Worm (Caenorhabditis elegans) whole organism, L2 larva: ENCODE measurements around the gene eif-2Bgamma.

Experiments
- C34F6.9 ChIP-seq: fragments of 150-350 bp; optimal IDR thresholded peaks from 2 replicates; lab custom pipeline; 2014; ENCODE audit warnings: missing biosample characterization, missing genetic modification characterization
- F13H6.1 ChIP-seq: sonication (generic microtip); optimal IDR thresholded peaks from 2 replicates; lab custom pipeline; 2016; ENCODE audit warnings: missing genetic modification characterization, missing compliant biosample characterization
- R02D3.7 ChIP-seq: fragments of 150-350 bp; optimal IDR thresholded peaks from 2 replicates; lab custom pipeline; 2014; ENCODE audit warnings: missing biosample characterization, missing genetic modification characterization
- Y55F3AM.14 ChIP-seq: fragments of 200-800 bp; sonication (Bioruptor generic); optimal IDR thresholded peaks from 2 replicates; lab custom pipeline; 2018; ENCODE audit warnings: mild to moderate bottlenecking, missing genetic modification characterization, missing compliant biosample characterization
- ZK546.5 ChIP-seq: sonication (generic microtip); optimal IDR thresholded peaks from 2 replicates; lab custom pipeline; 2017; ENCODE audit warnings: missing biosample characterization, missing genetic modification characterization
- alr-1 ChIP-seq: fragments of 150-350 bp; optimal IDR thresholded peaks from 2 replicates; lab custom pipeline; 2014; ENCODE audit warnings: missing biosample characterization, missing genetic modification characterization
- aly-2 ChIP-seq: fragments of 150-350 bp; optimal IDR thresholded peaks from 2 replicates; lab custom pipeline; 2014; ENCODE audit warnings: missing biosample characterization, missing genetic modification characterization
- ama-1 ChIP-seq: fragments of 150-350 bp; optimal IDR thresholded peaks from 2 replicates; lab custom pipeline; 2018; ENCODE audit warnings: inconsistent platforms
- blmp-1 ChIP-seq: sonication (generic microtip); optimal IDR thresholded peaks from 2 replicates; lab custom pipeline; 2017; ENCODE audit warnings: missing genetic modification characterization, mild to moderate bottlenecking, missing compliant biosample characterization, antibody characterized with exemption, moderate library complexity; ENCODE audit not compliant: insufficient read depth
- ceh-16 ChIP-seq: fragments of 150-350 bp; optimal IDR thresholded peaks from 2 replicates; lab custom pipeline; 2014; ENCODE audit warnings: missing biosample characterization, missing genetic modification characterization
- ceh-82 ChIP-seq: fragments of 150-350 bp; optimal IDR thresholded peaks from 2 replicates; lab custom pipeline; 2014; ENCODE audit warnings: missing biosample characterization, missing genetic modification characterization
- crh-2 ChIP-seq: sonication (generic microtip); optimal IDR thresholded peaks from 2 replicates; lab custom pipeline; 2017; ENCODE audit warnings: missing biosample characterization, missing genetic modification characterization
- dmd-4 ChIP-seq: sonication (generic microtip); optimal IDR thresholded peaks from 2 replicates; lab custom pipeline; 2017; ENCODE audit warnings: missing biosample characterization, missing genetic modification characterization
- egl-27 ChIP-seq: sonication (generic microtip); optimal IDR thresholded peaks from 3 replicates; lab custom pipeline; 2017; ENCODE audit warnings: missing biosample characterization, missing genetic modification reagents, missing genetic modification characterization
- elt-1 ChIP-seq: fragments of 150-350 bp; optimal IDR thresholded peaks from 2 replicates; lab custom pipeline; 2014; ENCODE audit warnings: missing biosample characterization, missing genetic modification characterization
- elt-3 ChIP-seq: sonication (generic microtip); optimal IDR thresholded peaks from 2 replicates; lab custom pipeline; 2017; ENCODE audit warnings: missing biosample characterization, missing genetic modification characterization
- fos-1 ChIP-seq: fragments of 150-350 bp; optimal IDR thresholded peaks from 2 replicates; lab custom pipeline; 2014; ENCODE audit warnings: missing biosample characterization, missing genetic modification characterization
- gmeb-1 ChIP-seq: fragments of 150-350 bp; optimal IDR thresholded peaks from 2 replicates; lab custom pipeline; 2014; ENCODE audit warnings: missing biosample characterization, missing genetic modification characterization
- lin-11 ChIP-seq: fragments of 150-350 bp; sonication (generic microtip); optimal IDR thresholded peaks from 2 replicates; lab custom pipeline; 2014; ENCODE audit warnings: missing biosample characterization, missing genetic modification characterization, inconsistent platforms, mixed read lengths
- lin-13 ChIP-seq: fragments of 150-350 bp; optimal IDR thresholded peaks from 2 replicates; lab custom pipeline; 2014; ENCODE audit warnings: missing biosample characterization, missing genetic modification reagents, missing genetic modification characterization
- lin-39 ChIP-seq: fragments of 150-350 bp; optimal IDR thresholded peaks from 2 replicates; lab custom pipeline; 2014; ENCODE audit warnings: missing biosample characterization, missing genetic modification reagents, missing genetic modification characterization
- lsy-2 ChIP-seq, 2 experiments: fragments of 150-350 bp in 1 of 2; sonication (generic microtip) in 1 of 2; optimal IDR thresholded peaks; 2 replicates each; lab custom pipeline; 2014 to 2017; ENCODE audit warnings: missing biosample characterization in 2 of 2, missing genetic modification characterization in 2 of 2
- mab-5 ChIP-seq: fragments of 150-350 bp; optimal IDR thresholded peaks from 2 replicates; lab custom pipeline; 2014; ENCODE audit warnings: missing biosample characterization, missing genetic modification characterization
- mbf-1 ChIP-seq: sonication (generic microtip); optimal IDR thresholded peaks from 2 replicates; lab custom pipeline; 2017; ENCODE audit warnings: missing biosample characterization, missing genetic modification characterization
- mdl-1 ChIP-seq, 2 experiments: fragments of 150-350 bp in 1 of 2; sonication (generic microtip) in 1 of 2; optimal IDR thresholded peaks; 2 replicates each; lab custom pipeline; 2017; ENCODE audit warnings: missing biosample characterization in 2 of 2, missing genetic modification characterization in 2 of 2
- nhr-10 ChIP-seq: sonication (generic microtip); optimal IDR thresholded peaks from 2 replicates; lab custom pipeline; 2017; ENCODE audit warnings: missing biosample characterization, missing genetic modification characterization
- nhr-11 ChIP-seq: fragments of 150-350 bp; optimal IDR thresholded peaks from 2 replicates; lab custom pipeline; 2014; ENCODE audit warnings: missing biosample characterization, missing genetic modification characterization
- nhr-12 ChIP-seq: fragments of 150-350 bp; optimal IDR thresholded peaks from 2 replicates; lab custom pipeline; 2014; ENCODE audit warnings: missing biosample characterization, missing genetic modification characterization
- nhr-129 ChIP-seq: fragments of 150-350 bp; optimal IDR thresholded peaks from 2 replicates; lab custom pipeline; 2014; ENCODE audit warnings: missing biosample characterization, missing genetic modification characterization
- nhr-21 ChIP-seq: fragments of 150-350 bp; optimal IDR thresholded peaks from 2 replicates; lab custom pipeline; 2014; ENCODE audit warnings: missing biosample characterization, missing genetic modification characterization
- nhr-23 ChIP-seq: fragments of 150-350 bp; optimal IDR thresholded peaks from 2 replicates; lab custom pipeline; 2014; ENCODE audit warnings: missing biosample characterization, missing genetic modification reagents, missing genetic modification characterization
- nhr-237 ChIP-seq: fragments of 150-350 bp; optimal IDR thresholded peaks from 2 replicates; lab custom pipeline; 2014; ENCODE audit warnings: missing biosample characterization, missing genetic modification characterization
- nhr-25 ChIP-seq: fragments of 150-350 bp; sonication (generic microtip); optimal IDR thresholded peaks from 3 replicates; lab custom pipeline; 2014; ENCODE audit warnings: missing biosample characterization, missing genetic modification characterization
- nhr-6 ChIP-seq: fragments of 150-350 bp; optimal IDR thresholded peaks from 2 replicates; lab custom pipeline; 2014; ENCODE audit warnings: missing biosample characterization, missing genetic modification characterization
- nhr-77 ChIP-seq: fragments of 150-350 bp; optimal IDR thresholded peaks from 2 replicates; lab custom pipeline; 2014; ENCODE audit warnings: missing biosample characterization, missing genetic modification characterization
- peb-1 ChIP-seq: fragments of 150-350 bp; optimal IDR thresholded peaks from 2 replicates; lab custom pipeline; 2014; ENCODE audit warnings: missing biosample characterization, missing genetic modification characterization
- sem-4 ChIP-seq: fragments of 150-350 bp; optimal IDR thresholded peaks from 2 replicates; lab custom pipeline; 2014; ENCODE audit warnings: missing biosample characterization, missing genetic modification reagents, missing genetic modification characterization
- skn-1 ChIP-seq: sonication (generic microtip); optimal IDR thresholded peaks from 2 replicates; lab custom pipeline; 2017; ENCODE audit warnings: missing biosample characterization, missing genetic modification characterization
- sma-3 ChIP-seq: sonication (generic microtip); optimal IDR thresholded peaks from 2 replicates; lab custom pipeline; 2016; ENCODE audit warnings: missing genetic modification reagents, missing genetic modification characterization, missing compliant biosample characterization
- sma-9 ChIP-seq, 2 experiments: fragments of 150-350 bp in 1 of 2; sonication (generic microtip) in 1 of 2; optimal IDR thresholded peaks; 2 replicates each; lab custom pipeline; 2014 to 2016; ENCODE audit warnings: missing genetic modification characterization in 2 of 2, mild to moderate bottlenecking in 1 of 2, missing biosample characterization in 1 of 2, missing compliant biosample characterization in 1 of 2, missing genetic modification reagents in 1 of 2, moderate library complexity in 1 of 2
- snpc-4 ChIP-seq: fragments of 150-350 bp; optimal IDR thresholded peaks from 2 replicates; lab custom pipeline; 2014; ENCODE audit warnings: missing biosample characterization, missing genetic modification characterization
- unc-39 ChIP-seq: fragments of 150-350 bp; optimal IDR thresholded peaks from 2 replicates; lab custom pipeline; 2014; ENCODE audit warnings: missing biosample characterization, missing genetic modification characterization
- unc-55 ChIP-seq: fragments of 150-350 bp; sonication (generic microtip); optimal IDR thresholded peaks from 3 replicates; lab custom pipeline; 2014; ENCODE audit warnings: missing biosample characterization, missing genetic modification reagents, missing genetic modification characterization
- unc-62 ChIP-seq: fragments of 150-350 bp; optimal IDR thresholded peaks from 2 replicates; lab custom pipeline; 2014; ENCODE audit warnings: missing biosample characterization, missing genetic modification reagents, missing genetic modification characterization
- zag-1 ChIP-seq: fragments of 150-350 bp; optimal IDR thresholded peaks from 2 replicates; lab custom pipeline; 2014; ENCODE audit warnings: missing biosample characterization, missing genetic modification characterization
- ztf-1 ChIP-seq: fragments of 200-800 bp; sonication (Bioruptor generic); conservative IDR thresholded peaks from 2 replicates; pipeline ENCODE4 v1.3.6; 2022; ENCODE audit warnings: missing genetic modification characterization, missing compliant biosample characterization
- ztf-11 ChIP-seq: sonication (generic microtip); optimal IDR thresholded peaks from 2 replicates; lab custom pipeline; 2017; ENCODE audit warnings: missing biosample characterization, missing genetic modification characterization
- ztf-4 ChIP-seq: fragments of 150-350 bp; optimal IDR thresholded peaks from 2 replicates; lab custom pipeline; 2014; ENCODE audit warnings: missing biosample characterization, missing genetic modification characterization

eif-2Bgamma gene

ce11 chrII:6992949-6993348 is 25.5 kb upstream of the eif-2Bgamma start:
- TF ChIP-seq lin-11 (tag; lab: Kevin White, UChicago) (peak; percentile 42), nhr-25 (tag; lab: Kevin White, UChicago) (no peak), lin-13 (GFP tag; lab: Kevin White, UChicago) (peak; percentile 34), ceh-16 (tag; lab: Kevin White, UChicago) (no peak), ztf-11 (no peak), alr-1 (no peak), ztf-4 (tag; lab: Kevin White, UChicago) (peak; percentile 40), nhr-6 (tag; lab: Kevin White, UChicago) (no peak), ceh-82 (tag; lab: Kevin White, UChicago) (no peak), sem-4 (tag; lab: Kevin White, UChicago) (no peak), lin-39 (no peak), sma-3 (no peak), mab-5 (tag; lab: Kevin White, UChicago) (peak; percentile 24), ztf-1 (GFP tag; lab: Robert Waterston, UW) (no peak), mbf-1 (no peak), unc-62 (GFP tag; lab: Kevin White, UChicago) (peak; percentile 16), ama-1 (lab: Kevin White, UChicago) (no peak), crh-2 (tag; lab: Kevin White, UChicago) (peak; percentile 75), nhr-77 (tag; lab: Kevin White, UChicago) (no peak), gmeb-1 (tag; lab: Kevin White, UChicago) (no peak), elt-3 (tag; lab: Kevin White, UChicago) (no peak), mdl-1 (tag; optimal IDR thresholded peaks at IDR 0.05; lab: Kevin White, UChicago) (no peak), peb-1 (tag; lab: Kevin White, UChicago) (no peak), nhr-12 (tag; lab: Kevin White, UChicago) (no peak), Y55F3AM.14 (GFP tag; lab: Kevin White, UChicago) (peak; percentile 77), snpc-4 (tag; lab: Kevin White, UChicago) (peak; percentile 26), lsy-2 (tag; optimal IDR thresholded peaks at IDR 0.05; lab: Kevin White, UChicago) (peak; percentile 32 to 75), sma-9 (GFP tag; optimal IDR thresholded peaks at IDR 0.05; lab: Kevin White, UChicago) (peak; percentile 67), sma-9 (tag; optimal IDR thresholded peaks at IDR 0.05; lab: Kevin White, UChicago) (no peak), ZK546.5 (tag; lab: Kevin White, UChicago) (no peak), fos-1 (tag; lab: Kevin White, UChicago) (no peak), nhr-23 (no peak), skn-1 (tag; lab: Kevin White, UChicago) (no peak), R02D3.7 (tag; lab: Kevin White, UChicago) (no peak), nhr-237 (tag; lab: Kevin White, UChicago) (no peak), C34F6.9 (tag; lab: Kevin White, UChicago) (peak; percentile 83), egl-27 (tag; lab: Kevin White, UChicago) (peak; percentile 79), blmp-1 (tag; lab: Kevin White, UChicago) (no peak), F13H6.1 (tag; lab: Kevin White, UChicago) (peak; percentile 54), unc-55 (peak; percentile 82), unc-39 (tag; lab: Kevin White, UChicago) (no peak), dmd-4 (tag; lab: Kevin White, UChicago) (no peak), elt-1 (tag; lab: Kevin White, UChicago) (no peak), aly-2 (no peak), zag-1 (tag; lab: Kevin White, UChicago) (peak; percentile 88), nhr-129 (tag; lab: Kevin White, UChicago) (peak; percentile 61), nhr-11 (no peak), nhr-21 (tag; lab: Kevin White, UChicago) (no peak), nhr-10 (no peak)
